Fruit fly (Drosophila melanogaster): ENCODE measurements around the gene Tango6.

Gene Tango6

dm6 chr2L:18957142-18957674 is 11.6 kb upstream of the Tango6 start, which contains the start of gene Bhmt (continued):
- TF ChIP-seq D19B (GFP tag; optimal IDR thresholded peaks at IDR 0.05) (peak; percentile 53), CG9215 (GFP tag; IDR thresholded peaks at IDR 0.05) (peak; percentile 67), Mrtf (GFP tag; IDR thresholded peaks at IDR 0.05) (peak; percentile 56; the same call in 1 of the 3 replicates), grau (tag; optimal IDR thresholded peaks at IDR 0.05) (peak; percentile 96), CG17385 (GFP tag; optimal IDR thresholded peaks at IDR 0.05) (peak; percentile 62), Xbp1 (GFP tag; optimal IDR thresholded peaks at IDR 0.05) (peak; percentile 57), tup (GFP tag; optimal IDR thresholded peaks at IDR 0.05) (no peak), pita (GFP tag; optimal IDR thresholded peaks at IDR 0.05) (no peak), ase (GFP tag; IDR thresholded peaks at IDR 0.05) (peak; percentile 25; the same call in 1 of the 3 replicates), HHEX (GFP tag; optimal IDR thresholded peaks at IDR 0.05) (peak; percentile 73), Poxn (GFP tag; IDR thresholded peaks at IDR 0.05) (0 out of 2 replicates have a peak, but pooled peaks have one; percentile 23), H2.0 (GFP tag; IDR thresholded peaks at IDR 0.05) (peak; percentile 71), Asciz (GFP tag; optimal IDR thresholded peaks at IDR 0.05) (peak; percentile 34), mirr (GFP tag; optimal IDR thresholded peaks at IDR 0.05) (peak; percentile 22), Kr (GFP tag; optimal IDR thresholded peaks at IDR 0.05) (no peak), Sox100B (GFP tag; optimal IDR thresholded peaks at IDR 0.05) (peak; percentile 56), Fer1 (GFP tag; optimal IDR thresholded peaks at IDR 0.05) (peak; percentile 76), CG17328 (GFP tag; IDR thresholded peaks at IDR 0.05) (peak; percentile 66), so (GFP tag; IDR thresholded peaks at IDR 0.05) (peak; percentile 39; the same call in 1 of the 3 replicates), Dref (GFP tag; IDR thresholded peaks at IDR 0.05) (no peak), CG13624 (GFP tag; optimal IDR thresholded peaks at IDR 0.05) (peak; percentile 39), Ssrp (tag; optimal IDR thresholded peaks at IDR 0.05) (peak; percentile 42), CG4424 (GFP tag; optimal IDR thresholded peaks at IDR 0.05) (peak; percentile 45), croc (GFP tag; conservative IDR thresholded peaks at IDR 0.05) (peak; percentile 30; the same call in 2 of the 3 replicates), E2f1 (GFP tag; IDR thresholded peaks at IDR 0.05) (peak; percentile 60), jumu (GFP tag; optimal IDR thresholded peaks at IDR 0.05) (no peak), H15 (GFP tag; IDR thresholded peaks at IDR 0.05) (peak; percentile 52; the same call in 1 of the 3 replicates), mam (GFP tag; optimal IDR thresholded peaks at IDR 0.05) (peak; percentile 21), wdn (GFP tag; IDR thresholded peaks at IDR 0.05) (peak; percentile 51; the same call in 1 of the 2 replicates), CG6689 (GFP tag; IDR thresholded peaks at IDR 0.05) (peak; percentile 68), Ets65A (GFP tag) (peak; percentile 44), amos (GFP tag; IDR thresholded peaks at IDR 0.05; ENCODE audit: partially characterized antibody) (no peak), nau (GFP tag; optimal IDR thresholded peaks at IDR 0.05) (no peak), ci (GFP tag; IDR thresholded peaks at IDR 0.05) (peak; percentile 60; the same call in 1 of the 3 replicates), cwo (GFP tag; optimal IDR thresholded peaks at IDR 0.05) (peak; percentile 68), BEAF-32 (GFP tag; optimal IDR thresholded peaks at IDR 0.05) (no peak), Eip74EF (GFP tag; optimal IDR thresholded peaks at IDR 0.05) (peak in 1 of 2 experiments; percentile 47), trem (tag; optimal IDR thresholded peaks at IDR 0.05) (peak; percentile 33), lilli (GFP tag; optimal IDR thresholded peaks at IDR 0.05) (peak; percentile 48), CG17361 (GFP tag; IDR thresholded peaks at IDR 0.05) (peak; percentile 74), Hr3 (GFP tag; optimal IDR thresholded peaks at IDR 0.05) (peak; percentile 47), CG8281 (tag; optimal IDR thresholded peaks at IDR 0.05) (peak; percentile 47), CG12236 (GFP tag; optimal IDR thresholded peaks at IDR 0.05) (no peak), CG12769 (tag; optimal IDR thresholded peaks at IDR 0.05) (peak; percentile 43), CG31388 (GFP tag; optimal IDR thresholded peaks at IDR 0.05) (no peak), Meics (GFP tag; optimal IDR thresholded peaks at IDR 0.05) (peak; percentile 86), sd (tag; optimal IDR thresholded peaks at IDR 0.05) (peak; percentile 84), Dek (tag; optimal IDR thresholded peaks at IDR 0.05) (peak; percentile 67), YL-1 (GFP tag; optimal IDR thresholded peaks at IDR 0.05) (peak; percentile 29), Xrp1 (GFP tag; IDR thresholded peaks at IDR 0.05) (peak; percentile 70)
